Worm (Caenorhabditis elegans): ENCODE results near the gene mrps-26.

Gene mrps-26

DNA sequence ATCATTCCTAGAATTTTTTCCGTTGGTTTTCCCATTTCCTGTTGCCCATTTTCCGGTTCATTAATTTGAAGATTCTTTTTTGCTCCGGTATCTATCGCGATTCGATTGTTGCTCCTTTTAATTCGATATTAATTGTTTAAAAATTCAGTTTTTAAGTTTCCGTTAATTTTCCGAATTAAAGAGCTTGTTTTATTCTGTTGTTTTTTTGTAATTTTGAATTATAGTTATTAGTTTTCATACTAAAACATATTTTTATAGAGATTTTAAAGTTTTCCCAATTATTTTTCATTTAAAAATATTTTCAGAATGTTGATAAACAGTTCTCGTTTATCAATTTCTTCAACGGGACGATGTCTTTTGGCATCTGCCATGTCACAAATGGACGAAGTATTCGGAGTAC, at the start of gene mrps-26:
TSS of gene mrps-26 (plus strand) at position 301 of the 400 bp plus-strand sequence.
- no peak for TF ChIP-seq pha-4 (tag; optimal IDR thresholded peaks at IDR 0.05)
- no peak for TF ChIP-seq nhr-2 (tag; optimal IDR thresholded peaks at IDR 0.05)
- TF ChIP-seq sptf-1 (tag; optimal IDR thresholded peaks at IDR 0.05): no peak
- no peak for TF ChIP-seq blmp-1 (tag; optimal IDR thresholded peaks at IDR 0.05)
- no peak for TF ChIP-seq cnd-1 (tag; optimal IDR thresholded peaks at IDR 0.05)
- no peak for TF ChIP-seq mep-1 (tag; optimal IDR thresholded peaks at IDR 0.05)

DNA sequence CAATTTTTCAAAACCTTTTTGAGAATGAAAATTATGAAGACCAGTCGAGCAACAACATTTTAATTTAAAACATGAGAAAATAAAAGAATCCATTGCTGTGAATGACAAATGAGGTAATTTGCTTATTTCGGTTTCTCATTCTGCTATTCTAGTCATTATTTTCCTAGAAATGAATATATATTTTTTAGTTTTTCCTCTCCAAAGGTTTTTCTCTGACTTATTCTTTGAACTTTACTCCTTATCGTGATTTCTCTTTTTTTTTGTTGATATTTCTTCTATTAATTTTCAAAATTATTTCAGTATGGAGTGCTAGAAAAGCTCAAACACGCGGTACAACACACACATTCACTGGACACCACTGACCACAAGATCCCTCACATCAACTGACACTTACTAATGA, 48.8 kb upstream of the mrps-26 start, which contains the start of gene pup-2:
TSS of gene pup-2 (plus strand) at position 301 of the 400 bp plus-strand sequence.
- TF ChIP-seq ztf-11 (tag; optimal IDR thresholded peaks at IDR 0.05) (no peak), pha-4 (tag; optimal IDR thresholded peaks at IDR 0.05) (no peak), nhr-12 (tag; optimal IDR thresholded peaks at IDR 0.05) (no peak), lin-13 (tag; optimal IDR thresholded peaks at IDR 0.05) (no peak), mls-2 (tag; optimal IDR thresholded peaks at IDR 0.05) (no peak), nhr-237 (tag; optimal IDR thresholded peaks at IDR 0.05) (no peak), zip-8 (tag; optimal IDR thresholded peaks at IDR 0.05) (no peak), unc-120 (tag; optimal IDR thresholded peaks at IDR 0.05; ENCODE audit: poor library complexity, severe bottlenecking) (no peak)

DNA sequence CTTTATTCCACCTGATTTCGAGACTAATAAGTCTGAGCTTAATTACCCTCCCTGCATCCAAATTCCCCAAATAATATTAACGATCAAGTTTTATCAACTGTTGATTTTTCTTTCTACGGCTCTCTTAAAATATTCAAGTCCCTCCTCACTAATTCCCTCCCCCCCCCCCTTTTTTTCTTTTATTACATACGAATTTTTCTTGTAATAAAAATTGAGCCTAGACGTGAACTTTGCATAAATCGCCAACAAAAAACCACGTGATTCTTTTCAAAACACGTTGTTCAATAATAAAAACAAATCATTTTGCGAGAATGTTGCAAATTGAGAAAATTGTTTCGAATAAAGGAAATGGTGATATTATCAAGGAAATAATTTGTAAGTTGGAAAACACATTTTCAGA, 46.0 kb upstream of the mrps-26 start, which contains the start of gene K10D2.8:
TSS of gene K10D2.8 (plus strand) at position 301 of the 400 bp plus-strand sequence.
- no peak for TF ChIP-seq nhr-76 (tag; optimal IDR thresholded peaks at IDR 0.05)
- TF ChIP-seq bed-3 (GFP tag; optimal IDR thresholded peaks at IDR 0.05): no peak
- TF ChIP-seq nhr-237 (tag; optimal IDR thresholded peaks at IDR 0.05): no peak
- TF ChIP-seq lin-32 (GFP tag; optimal IDR thresholded peaks at IDR 0.05): no peak
- no peak for TF ChIP-seq flh-1 (GFP tag; optimal IDR thresholded peaks at IDR 0.05)
- TF ChIP-seq elt-1 (tag; optimal IDR thresholded peaks at IDR 0.05; ENCODE audit: borderline replicate concordance, insufficient read depth): no peak
- TF ChIP-seq ces-1 (GFP tag; optimal IDR thresholded peaks at IDR 0.05): no peak
- TF ChIP-seq mls-2 (tag; optimal IDR thresholded peaks at IDR 0.05): no peak
- no peak for TF ChIP-seq tbx-8 (GFP tag; optimal IDR thresholded peaks at IDR 0.05)
- no peak for TF ChIP-seq cnd-1 (tag; optimal IDR thresholded peaks at IDR 0.05)
- TF ChIP-seq ceh-83 (GFP tag; optimal IDR thresholded peaks at IDR 0.05): no peak
- no peak for TF ChIP-seq ham-2 (GFP tag; optimal IDR thresholded peaks at IDR 0.05)
- no peak for TF ChIP-seq unc-39 (tag; optimal IDR thresholded peaks at IDR 0.05)
- no peak for TF ChIP-seq pha-4 (tag; optimal IDR thresholded peaks at IDR 0.05)
- TF ChIP-seq sptf-1 (tag; optimal IDR thresholded peaks at IDR 0.05): no peak
- TF ChIP-seq ceh-43 (GFP tag; optimal IDR thresholded peaks at IDR 0.05): no peak
- TF ChIP-seq unc-120 (tag; optimal IDR thresholded peaks at IDR 0.05; ENCODE audit: poor library complexity, severe bottlenecking): no peak
- TF ChIP-seq mep-1 (tag; optimal IDR thresholded peaks at IDR 0.05): no peak
- no peak for TF ChIP-seq nhr-12 (tag; optimal IDR thresholded peaks at IDR 0.05)

DNA sequence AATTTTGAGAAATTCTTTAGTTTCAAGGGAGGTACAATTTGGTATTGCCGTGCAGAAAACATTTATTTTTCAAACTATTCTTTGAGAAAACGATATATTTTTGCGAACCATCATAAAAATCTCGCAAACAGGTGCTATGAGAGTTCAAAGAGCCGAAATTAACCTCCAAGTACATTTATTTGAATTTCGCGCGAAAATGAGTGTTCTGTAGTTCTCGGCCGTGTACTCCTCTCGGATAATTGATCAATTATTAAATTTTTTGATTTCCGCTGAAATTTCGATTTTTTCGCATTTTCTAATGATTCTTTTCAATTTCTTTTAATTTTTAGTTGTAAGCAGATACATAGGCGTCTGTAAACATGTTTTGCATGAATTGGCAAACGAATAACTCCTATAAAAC, 44.2 kb upstream of the mrps-26 start:
- no peak for TF ChIP-seq flh-1 (GFP tag; optimal IDR thresholded peaks at IDR 0.05)
- no peak for TF ChIP-seq mls-2 (tag; optimal IDR thresholded peaks at IDR 0.05)
- no peak for TF ChIP-seq ces-1 (GFP tag; optimal IDR thresholded peaks at IDR 0.05)
- no peak for TF ChIP-seq zip-8 (tag; optimal IDR thresholded peaks at IDR 0.05)
- TF ChIP-seq lsy-2 (tag; optimal IDR thresholded peaks at IDR 0.05): no peak
- no peak for TF ChIP-seq snpc-4 (tag; optimal IDR thresholded peaks at IDR 0.05)
- TF ChIP-seq lin-32 (GFP tag; optimal IDR thresholded peaks at IDR 0.05): no peak
- TF ChIP-seq cnd-1 (tag; optimal IDR thresholded peaks at IDR 0.05): no peak
- no peak for TF ChIP-seq nhr-2 (tag; optimal IDR thresholded peaks at IDR 0.05)
- no peak for TF ChIP-seq ham-2 (GFP tag; optimal IDR thresholded peaks at IDR 0.05)

DNA sequence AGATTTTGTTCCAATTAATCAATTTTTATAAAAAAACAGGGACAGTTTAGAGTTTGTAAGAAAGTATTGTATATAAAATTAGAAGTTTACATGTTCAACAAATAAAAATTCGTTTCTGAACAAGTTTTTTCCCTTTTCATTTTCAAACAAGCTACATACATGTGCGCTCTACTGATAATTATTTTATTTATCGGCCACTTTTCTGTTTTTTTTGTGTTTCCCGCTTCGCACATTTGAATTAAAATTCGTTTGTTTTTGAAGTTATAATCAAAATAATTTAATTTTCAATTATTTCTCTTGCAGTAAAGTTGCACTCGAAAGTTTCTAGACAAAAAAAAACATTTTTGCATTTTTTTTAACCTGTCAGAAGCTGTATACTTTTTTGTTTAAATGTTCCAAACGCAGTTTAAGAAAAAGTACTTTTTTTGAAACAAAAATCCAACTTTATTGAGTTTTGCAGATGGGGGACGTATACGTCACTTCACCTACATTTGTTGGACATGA, 43.7 kb upstream of the mrps-26 start, which contains the start of gene hira-1:
TSS of gene hira-1 (plus strand) at position 454 of the 504 bp plus-strand sequence.
- TF ChIP-seq ces-1 (GFP tag; optimal IDR thresholded peaks at IDR 0.05): peak; percentile 68
- no peak for TF ChIP-seq pha-4 (tag; optimal IDR thresholded peaks at IDR 0.05)

DNA sequence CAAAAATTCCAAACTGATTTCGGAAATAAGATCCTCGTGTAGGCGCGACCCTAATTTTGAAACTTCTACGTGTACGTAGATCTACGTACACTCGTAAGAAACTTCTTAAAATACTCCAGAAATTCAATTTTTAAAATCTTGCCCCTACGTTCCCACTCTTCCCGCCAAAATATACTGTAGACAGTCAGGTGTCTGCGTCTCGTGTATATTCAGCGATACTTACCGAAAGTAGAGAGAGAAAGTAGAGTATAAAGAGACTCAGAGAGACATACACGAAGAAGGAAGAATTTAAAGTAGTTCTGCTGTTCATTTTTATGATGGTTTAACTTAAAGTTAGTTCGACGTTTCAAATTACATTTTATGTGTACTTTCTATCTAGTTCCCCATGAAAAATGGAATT, 41.1 kb upstream of the mrps-26 start:
- TF ChIP-seq nhr-237 (tag; optimal IDR thresholded peaks at IDR 0.05) (no peak), lsy-2 (tag; optimal IDR thresholded peaks at IDR 0.05) (peak; percentile 42)

DNA sequence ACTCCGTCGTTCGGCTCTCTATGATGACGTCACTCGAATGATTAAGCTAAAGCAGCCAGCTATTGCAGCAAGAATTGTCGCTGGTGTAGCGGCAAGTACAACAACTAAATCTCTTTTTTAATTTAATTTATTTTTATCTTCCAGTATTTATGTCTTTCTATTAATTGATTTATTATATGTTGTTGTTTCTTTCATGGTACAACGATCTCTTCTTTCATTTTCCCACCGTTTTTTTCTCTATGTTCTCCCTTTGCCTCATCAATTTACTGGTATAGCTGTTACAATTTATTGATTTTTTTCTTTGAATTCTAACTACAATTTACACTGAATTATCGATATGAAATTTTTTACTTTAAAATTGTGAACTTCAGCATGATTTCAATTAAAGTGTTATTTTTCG, 38.7 kb upstream of the mrps-26 start, which contains the start of gene moc-6:
TSS of gene moc-6 (plus strand) at position 301 of the 400 bp plus-strand sequence.
- TF ChIP-seq blmp-1 (tag; optimal IDR thresholded peaks at IDR 0.05): no peak

All from whole organism, mixed stage, embryonic.